Worm (Caenorhabditis elegans): ENCODE data around the gene ccch-1.

- TF ChIP-seq him-1 (tag; optimal IDR thresholded peaks at IDR 0.05) (no peak), dao-5 (tag; optimal IDR thresholded peaks at IDR 0.05) (no peak)
Measured at ce11 chrV:11536667-11537066, 9.0 kb downstream of the ccch-1 start.
